Fruit fly (Drosophila melanogaster) whole organism, prepupa: ENCODE data around the gene CG16964.
A peak's percentile ranks its signal among the peaks of the same experiment; 100 is the strongest.

Experiments
- Blimp-1 ChIP-seq: fragments of 200-800 bp; sonication (Bioruptor generic); optimal IDR thresholded peaks from 3 replicates; lab custom pipeline; 2017; ENCODE audit warnings: missing biosample characterization, missing genetic modification characterization, mild to moderate bottlenecking, moderate library complexity, missing genetic modification reagents
- CG10631 ChIP-seq: fragments of 200-800 bp; sonication (Bioruptor generic); optimal IDR thresholded peaks from 2 replicates; lab custom pipeline; 2016; ENCODE audit warnings: missing biosample characterization, missing genetic modification characterization
- CG11294 ChIP-seq: fragments of 200-800 bp; sonication (Bioruptor generic); IDR thresholded peaks from 2 replicates; pipeline ENCODE4 v1.3.6; 2022; ENCODE audit warnings: missing biosample characterization, missing genetic modification characterization
- CG1621 ChIP-seq: fragments of 200-800 bp; sonication (Bioruptor generic); optimal IDR thresholded peaks from 3 replicates; lab custom pipeline; 2018; ENCODE audit warnings: missing biosample characterization, mild to moderate bottlenecking, missing genetic modification characterization
- CG16779 ChIP-seq: fragments of 200-800 bp; sonication (Bioruptor generic); optimal IDR thresholded peaks from 3 replicates; lab custom pipeline; 2017; ENCODE audit warnings: missing biosample characterization, mild to moderate bottlenecking, missing genetic modification characterization
- CG31627 ChIP-seq: fragments of 200-800 bp; sonication (Bioruptor generic); optimal IDR thresholded peaks from 3 replicates; lab custom pipeline; 2016; ENCODE audit warnings: missing biosample characterization, missing genetic modification characterization
- CG34406 ChIP-seq: fragments of 200-800 bp; sonication (Bioruptor generic); optimal IDR thresholded peaks from 3 replicates; lab custom pipeline; 2016; ENCODE audit warnings: missing biosample characterization, missing genetic modification characterization
- CG3919 ChIP-seq: fragments of 200-800 bp; sonication (Bioruptor generic); optimal IDR thresholded peaks from 3 replicates; lab custom pipeline; 2016; ENCODE audit warnings: missing biosample characterization, missing genetic modification characterization
- CG6163 ChIP-seq: fragments of 200-800 bp; sonication (Bioruptor generic); IDR thresholded peaks from 3 replicates; pipeline ENCODE4 v1.3.6; 2022; ENCODE audit warnings: missing biosample characterization, missing genetic modification characterization
- CG6276 ChIP-seq: fragments of 200-800 bp; sonication (Bioruptor generic); optimal IDR thresholded peaks from 2 replicates; lab custom pipeline; 2017; ENCODE audit warnings: missing biosample characterization, mild to moderate bottlenecking, missing genetic modification characterization
- CG6792 ChIP-seq: fragments of 200-800 bp; sonication (Bioruptor generic); optimal IDR thresholded peaks from 3 replicates; lab custom pipeline; 2016; ENCODE audit warnings: missing biosample characterization, missing genetic modification characterization
- CG6808 ChIP-seq: fragments of 200-800 bp; sonication (Bioruptor generic); optimal IDR thresholded peaks from 3 replicates; lab custom pipeline; 2017; ENCODE audit warnings: missing biosample characterization, missing genetic modification characterization, mild to moderate bottlenecking, moderate library complexity, missing genetic modification reagents
- CG6854 ChIP-seq: fragments of 200-800 bp; sonication (Bioruptor generic); optimal IDR thresholded peaks from 2 replicates; lab custom pipeline; 2017; ENCODE audit warnings: missing biosample characterization, mild to moderate bottlenecking, missing genetic modification characterization
- CG7368 ChIP-seq: fragments of 200-800 bp; sonication (Bioruptor generic); optimal IDR thresholded peaks from 3 replicates; lab custom pipeline; 2016; ENCODE audit warnings: missing biosample characterization, missing genetic modification characterization
- CG8119 ChIP-seq: fragments of 200-800 bp; sonication (Bioruptor generic); IDR thresholded peaks from 3 replicates; pipeline ENCODE4 v1.3.6; 2022; ENCODE audit warnings: missing biosample characterization, missing genetic modification characterization
- CG8319 ChIP-seq: fragments of 200-800 bp; sonication (Bioruptor generic); optimal IDR thresholded peaks from 3 replicates; lab custom pipeline; 2016; ENCODE audit warnings: missing biosample characterization, missing genetic modification characterization
- CG8632 ChIP-seq: fragments of 200-800 bp; sonication (Bioruptor generic); optimal IDR thresholded peaks from 3 replicates; lab custom pipeline; 2016; ENCODE audit warnings: missing biosample characterization, missing genetic modification characterization
- CG9139 ChIP-seq: fragments of 200-800 bp; sonication (Bioruptor generic); optimal IDR thresholded peaks from 3 replicates; lab custom pipeline; 2017; ENCODE audit warnings: missing biosample characterization, mild to moderate bottlenecking, missing genetic modification characterization
- Eip78C ChIP-seq: fragments of 200-800 bp; sonication (Bioruptor generic); peaks from one replicate; lab custom pipeline; 2016; ENCODE audit warnings: missing biosample characterization, missing genetic modification characterization
- Eip93F ChIP-seq: fragments of 200-800 bp; sonication (Bioruptor generic); optimal IDR thresholded peaks from 2 replicates; lab custom pipeline; 2016; ENCODE audit warnings: missing biosample characterization, mild to moderate bottlenecking, missing genetic modification characterization
- Ets21C ChIP-seq: fragments of 200-800 bp; sonication (Bioruptor generic); optimal IDR thresholded peaks from 3 replicates; lab custom pipeline; 2016; ENCODE audit warnings: missing biosample characterization, missing genetic modification characterization
- Hr38 ChIP-seq: sonication (Bioruptor generic); optimal IDR thresholded peaks from 2 replicates; lab custom pipeline; 2016; ENCODE audit warnings: missing biosample characterization, missing genetic modification characterization
- Hr39 ChIP-seq: fragments of 200-800 bp; sonication (Bioruptor generic); optimal IDR thresholded peaks from 2 replicates; lab custom pipeline; 2016; ENCODE audit warnings: missing biosample characterization, missing genetic modification characterization
- Hr4 ChIP-seq: fragments of 200-800 bp; sonication (Bioruptor generic); optimal IDR thresholded peaks from 3 replicates; lab custom pipeline; 2016; ENCODE audit warnings: missing biosample characterization, missing genetic modification characterization
- Lpt ChIP-seq: fragments of 200-800 bp; sonication (Bioruptor generic); optimal IDR thresholded peaks from 3 replicates; lab custom pipeline; 2016; ENCODE audit warnings: missing biosample characterization, missing genetic modification characterization
- Met ChIP-seq: fragments of 200-800 bp; sonication (Bioruptor generic); optimal IDR thresholded peaks from 3 replicates; lab custom pipeline; 2016; ENCODE audit warnings: missing biosample characterization, missing genetic modification characterization
- OdsH ChIP-seq: fragments of 200-800 bp; sonication (Bioruptor generic); optimal IDR thresholded peaks from 3 replicates; lab custom pipeline; 2016; ENCODE audit warnings: missing biosample characterization, missing genetic modification characterization
- Sox15 ChIP-seq: fragments of 200-800 bp; sonication (Bioruptor generic); optimal IDR thresholded peaks from 3 replicates; lab custom pipeline; 2016; ENCODE audit warnings: missing biosample characterization, missing genetic modification characterization
- achi ChIP-seq: fragments of 200-800 bp; sonication (Bioruptor generic); optimal IDR thresholded peaks from 3 replicates; lab custom pipeline; 2016; ENCODE audit warnings: missing biosample characterization, missing genetic modification characterization
- acj6 ChIP-seq: fragments of 200-800 bp; sonication (Bioruptor generic); optimal IDR thresholded peaks from 3 replicates; lab custom pipeline; 2016; ENCODE audit warnings: missing biosample characterization, missing genetic modification characterization
- cyc ChIP-seq: fragments of 200-800 bp; sonication (Bioruptor generic); optimal IDR thresholded peaks from 3 replicates; lab custom pipeline; 2016; ENCODE audit warnings: missing biosample characterization, missing genetic modification characterization
- dac ChIP-seq: fragments of 200-800 bp; sonication (Bioruptor generic); optimal IDR thresholded peaks from 2 replicates; lab custom pipeline; 2017; ENCODE audit warnings: missing biosample characterization, mild to moderate bottlenecking, missing genetic modification characterization
- dsx ChIP-seq: fragments of 200-800 bp; optimal IDR thresholded peaks from 3 replicates; lab custom pipeline; 2019; ENCODE audit warnings: missing biosample characterization, mild to moderate bottlenecking, missing genetic modification characterization, moderate library complexity; ENCODE audit not compliant: poor library complexity, severe bottlenecking
- eg ChIP-seq: fragments of 200-800 bp; sonication (Bioruptor generic); IDR thresholded peaks from 3 replicates; pipeline ENCODE4 v1.3.6; 2022; ENCODE audit warnings: missing biosample characterization, missing genetic modification characterization
- fd59A ChIP-seq: fragments of 200-800 bp; sonication (Bioruptor generic); optimal IDR thresholded peaks from 2 replicates; lab custom pipeline; 2017; ENCODE audit warnings: missing biosample characterization, mild to moderate bottlenecking, missing genetic modification characterization, missing genetic modification reagents
- fd85E ChIP-seq: fragments of 200-800 bp; sonication (Bioruptor generic); optimal IDR thresholded peaks from 3 replicates; lab custom pipeline; 2016; ENCODE audit warnings: missing biosample characterization, missing genetic modification characterization
- fkh ChIP-seq: fragments of 200-800 bp; sonication (Bioruptor generic); optimal IDR thresholded peaks from 3 replicates; lab custom pipeline; 2017; ENCODE audit warnings: missing biosample characterization, mild to moderate bottlenecking, missing genetic modification characterization, moderate library complexity
- lz ChIP-seq: fragments of 200-800 bp; sonication (Bioruptor generic); optimal IDR thresholded peaks from 3 replicates; lab custom pipeline; 2016; ENCODE audit warnings: missing biosample characterization, missing genetic modification characterization
- net ChIP-seq: fragments of 200-800 bp; sonication (Bioruptor generic); optimal IDR thresholded peaks from 3 replicates; lab custom pipeline; 2016; ENCODE audit warnings: missing biosample characterization, missing genetic modification characterization
- salr ChIP-seq, 2 experiments: fragments of 200-800 bp; sonication (Bioruptor generic); optimal IDR thresholded peaks; 3 replicates each; lab custom pipeline; 2016 to 2018; ENCODE audit warnings: missing biosample characterization in 2 of 2, missing genetic modification characterization in 2 of 2, mild to moderate bottlenecking in 1 of 2
- spab ChIP-seq: fragments of 200-800 bp; sonication (Bioruptor generic); optimal IDR thresholded peaks from 2 replicates; lab custom pipeline; 2017; ENCODE audit warnings: missing biosample characterization, mild to moderate bottlenecking, missing genetic modification characterization, missing genetic modification reagents
- ss ChIP-seq, 2 experiments: fragments of 200-800 bp; sonication (Bioruptor generic); optimal IDR thresholded peaks; 2 replicates in 1 of 2; 3 replicates in 1 of 2; lab custom pipeline; 2017 to 2018; ENCODE audit warnings: mild to moderate bottlenecking in 2 of 2, missing biosample characterization in 2 of 2, missing genetic modification characterization in 2 of 2, moderate library complexity in 1 of 2
- topi ChIP-seq: fragments of 200-800 bp; sonication (Bioruptor generic); optimal IDR thresholded peaks from 3 replicates; lab custom pipeline; 2016; ENCODE audit warnings: missing biosample characterization, missing genetic modification characterization
- vri ChIP-seq: fragments of 200-800 bp; sonication (Bioruptor generic); optimal IDR thresholded peaks from 3 replicates; lab custom pipeline; 2016; ENCODE audit warnings: missing biosample characterization, mild to moderate bottlenecking, missing genetic modification characterization

CG16964 gene

DNA sequence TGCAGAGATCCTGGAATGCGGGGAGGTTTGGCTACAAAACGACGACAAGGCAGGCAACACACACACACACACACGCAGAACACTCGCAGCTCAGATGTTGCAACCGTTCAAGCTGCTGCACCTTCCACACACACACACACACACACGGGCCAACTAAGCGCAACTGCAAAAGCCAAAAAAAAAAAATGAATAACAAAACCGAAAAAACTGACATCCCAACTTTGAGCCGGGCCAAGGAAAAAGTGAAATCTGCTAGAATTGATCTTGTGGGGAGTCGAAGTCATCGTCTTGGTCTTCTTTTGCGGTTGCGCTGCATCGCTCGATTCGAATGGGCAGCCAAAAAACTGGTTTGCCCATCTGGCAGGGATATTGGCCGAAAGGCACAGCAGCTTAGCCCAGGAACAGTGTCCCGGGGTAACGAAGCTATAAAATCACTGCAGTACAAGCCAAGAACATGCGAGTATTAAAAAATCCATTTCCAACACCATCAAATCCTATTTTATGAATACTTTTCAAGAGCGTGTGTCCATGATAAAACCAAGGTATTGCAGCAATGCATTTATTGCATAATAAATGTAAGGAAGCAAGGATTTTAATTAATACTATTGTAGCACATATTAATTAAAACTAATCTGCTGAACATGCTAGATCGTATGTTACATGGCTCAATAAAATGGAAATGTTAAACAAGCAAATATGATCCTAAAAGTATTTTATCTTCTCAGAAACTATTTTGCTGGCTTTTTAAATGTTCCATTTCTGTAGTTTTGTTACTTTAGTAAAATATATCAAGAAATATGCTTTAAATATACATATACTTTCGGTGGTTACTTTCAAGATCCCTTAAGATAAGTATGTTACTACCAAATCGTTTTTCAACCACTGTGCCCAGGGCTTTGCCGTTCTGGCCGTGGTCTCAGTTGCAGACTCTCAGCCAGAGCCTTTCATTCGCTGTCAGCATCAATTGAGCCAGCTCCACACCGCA, 18.2 kb downstream of the CG16964 start (continued):
- TF ChIP-seq CG6792 (GFP tag; lab: Kevin White, UChicago) (peak; percentile 20), eg (GFP tag; lab: Robert Waterston, UW) (no peak), fd59A (GFP tag; lab: Kevin White, UChicago) (peak; percentile 67), CG31627 (GFP tag; lab: Kevin White, UChicago) (peak; percentile 31), Hr38 (no peak), Ets21C (peak; percentile 37), Lpt (GFP tag; lab: Kevin White, UChicago) (peak; percentile 24), CG3919 (GFP tag; lab: Kevin White, UChicago) (peak; percentile 7), fkh (GFP tag; lab: Kevin White, UChicago) (no peak), Met (GFP tag; lab: Kevin White, UChicago) (peak; percentile 54), CG6276 (peak; percentile 14), salr (GFP tag; optimal IDR thresholded peaks at IDR 0.05; lab: Kevin White, UChicago) (peak in 1 of 2 experiments; percentile 5), acj6 (GFP tag; lab: Kevin White, UChicago) (peak; percentile 55), CG6808 (GFP tag; lab: Kevin White, UChicago) (peak; percentile 62), achi (GFP tag; lab: Kevin White, UChicago) (peak; percentile 40), CG1621 (tag; lab: Kevin White, UChicago) (no peak), OdsH (GFP tag; lab: Kevin White, UChicago) (peak; percentile 26), Hr4 (peak; percentile 21), Eip78C (peak; percentile 83), CG34406 (GFP tag; lab: Kevin White, UChicago) (peak; percentile 26), Blimp-1 (peak; percentile 84)
- TF ChIP-seq, all 60 proteins: peak for 34

- TF ChIP-seq fd59A (GFP tag; lab: Kevin White, UChicago) (peak; percentile 45), CG7368 (peak; percentile 32), CG8119 (GFP tag; lab: Robert Waterston, UW) (peak; percentile 56), CG16779 (tag; lab: Kevin White, UChicago) (no peak), CG9139 (no peak), cyc (GFP tag; lab: Kevin White, UChicago) (peak; percentile 58), vri (no peak), CG11294 (0 out of 2 replicates have a peak, but pooled peaks have one; percentile 17), fd85E (GFP tag; lab: Kevin White, UChicago) (no peak), Eip78C (peak; percentile 91), Sox15 (GFP tag; lab: Kevin White, UChicago) (peak; percentile 45), CG6854 (GFP tag; lab: Kevin White, UChicago) (no peak), ss (GFP tag; optimal IDR thresholded peaks at IDR 0.05; lab: Kevin White, UChicago) (peak; percentile 24 to 46), Blimp-1 (peak; percentile 12), spab (peak; percentile 56), dac (GFP tag; lab: Kevin White, UChicago) (peak; percentile 29), net (peak; percentile 2), lz (peak; percentile 66), dsx (GFP tag; lab: Kevin White, UChicago) (no peak), CG6163 (GFP tag; lab: Robert Waterston, UW) (0 out of 3 replicates have a peak, but pooled peaks have one; percentile 6), achi (GFP tag; lab: Kevin White, UChicago) (peak; percentile 26), Hr39 (GFP tag; lab: Kevin White, UChicago) (peak; percentile 59), CG3919 (GFP tag; lab: Kevin White, UChicago) (peak; percentile 63), topi (peak; percentile 70), CG8632 (GFP tag; lab: Kevin White, UChicago) (peak; percentile 31), CG31627 (GFP tag; lab: Kevin White, UChicago) (peak; percentile 59), acj6 (GFP tag; lab: Kevin White, UChicago) (peak; percentile 69), Eip93F (GFP tag; lab: Kevin White, UChicago) (no peak), CG6808 (GFP tag; lab: Kevin White, UChicago) (peak; percentile 60), CG1621 (tag; lab: Kevin White, UChicago) (no peak), CG8319 (no peak), CG10631 (peak; percentile 63), Hr4 (peak; percentile 47), CG6276 (peak; percentile 43)
These were observed 21.0 kb downstream of the CG16964 start for dm6 chr2L:11968581-11969272.
